Fruit fly (Drosophila melanogaster) whole organism, embryonic: ENCODE measurements around the gene CG1896.
A peak's percentile ranks its signal among the peaks of the same experiment; 100 is the strongest.

Experiments
- Asciz ChIP-seq: fragments of 200-800 bp; sonication (Bioruptor generic); optimal IDR thresholded peaks from 2 replicates; lab custom pipeline; 2017; ENCODE audit warnings: missing biosample characterization, mild to moderate bottlenecking, missing genetic modification characterization, missing genetic modification reagents
- Blimp-1 ChIP-seq: fragments of 200-800 bp; sonication (Bioruptor generic); optimal IDR thresholded peaks from 3 replicates; lab custom pipeline; 2018; ENCODE audit warnings: missing biosample characterization, missing genetic modification characterization, mild to moderate bottlenecking, moderate library complexity, missing genetic modification reagents
- CG10366 ChIP-seq: fragments of 200-800 bp; sonication (Bioruptor generic); IDR thresholded peaks from 2 replicates; pipeline ENCODE4 v1.3.6; 2022; ENCODE audit warnings: missing biosample characterization, missing genetic modification characterization
- CG11504 ChIP-seq: fragments of 200-800 bp; sonication (Bioruptor generic); optimal IDR thresholded peaks from 3 replicates; lab custom pipeline; 2019; ENCODE audit warnings: missing biosample characterization, mild to moderate bottlenecking, missing genetic modification characterization, moderate library complexity
- CG13624 ChIP-seq: fragments of 200-800 bp; sonication (Bioruptor generic); optimal IDR thresholded peaks from 2 replicates; lab custom pipeline; 2016; ENCODE audit warnings: missing biosample characterization, missing genetic modification characterization
- CG14441 ChIP-seq: fragments of 200-800 bp; sonication (Bioruptor generic); IDR thresholded peaks from 2 replicates; pipeline ENCODE4 v1.3.6; 2022; ENCODE audit warnings: missing biosample characterization, missing genetic modification characterization
- CG16779 ChIP-seq: fragments of 200-800 bp; sonication (Bioruptor generic); IDR thresholded peaks from 2 replicates; pipeline ENCODE4 v1.3.6; 2022; ENCODE audit warnings: missing biosample characterization, missing genetic modification characterization
- CG17186 ChIP-seq: fragments of 200-800 bp; sonication (Bioruptor generic); optimal IDR thresholded peaks from 3 replicates; lab custom pipeline; 2017; ENCODE audit warnings: missing biosample characterization, missing genetic modification reagents, missing genetic modification characterization
- CG17912 ChIP-seq: fragments of 200-800 bp; sonication (Bioruptor generic); optimal IDR thresholded peaks from 2 replicates; lab custom pipeline; 2018; ENCODE audit warnings: missing biosample characterization, mild to moderate bottlenecking, missing genetic modification characterization
- CG2199 ChIP-seq: fragments of 200-800 bp; sonication (Bioruptor generic); IDR thresholded peaks from 3 replicates; pipeline ENCODE4 v1.3.6; 2022; ENCODE audit warnings: missing biosample characterization, missing genetic modification characterization
- CG2712 ChIP-seq: fragments of 200-800 bp; optimal IDR thresholded peaks from 3 replicates; lab custom pipeline; 2019; ENCODE audit warnings: missing biosample characterization, mild to moderate bottlenecking, missing genetic modification characterization, moderate library complexity
- CG3163 ChIP-seq: fragments of 200-800 bp; sonication (Bioruptor generic); optimal IDR thresholded peaks from 3 replicates; lab custom pipeline; 2016; ENCODE audit warnings: missing biosample characterization, missing genetic modification characterization
- CG3281 ChIP-seq: fragments of 200-800 bp; sonication (Bioruptor generic); optimal IDR thresholded peaks from 3 replicates; lab custom pipeline; 2017; ENCODE audit warnings: missing biosample characterization, mild to moderate bottlenecking, missing genetic modification characterization
- CG33557 ChIP-seq: fragments of 200-800 bp; sonication (Bioruptor generic); optimal IDR thresholded peaks from 2 replicates; lab custom pipeline; 2019; ENCODE audit warnings: missing biosample characterization, mild to moderate bottlenecking, missing genetic modification characterization, moderate library complexity
- CG6175 ChIP-seq: fragments of 200-800 bp; sonication (Bioruptor generic); IDR thresholded peaks from 3 replicates; pipeline ENCODE4 v1.3.6; 2022; ENCODE audit warnings: missing biosample characterization, missing genetic modification characterization
- CG7372 ChIP-seq: fragments of 200-800 bp; sonication (Bioruptor generic); IDR thresholded peaks from 2 replicates; pipeline ENCODE4 v1.3.6; 2022; ENCODE audit warnings: missing biosample characterization, missing genetic modification characterization
- Camta ChIP-seq: fragments of 200-800 bp; sonication (Bioruptor generic); optimal IDR thresholded peaks from 2 replicates; lab custom pipeline; 2016; ENCODE audit warnings: missing biosample characterization, missing genetic modification characterization
- Dad ChIP-seq: fragments of 200-800 bp; sonication (Bioruptor generic); optimal IDR thresholded peaks from 3 replicates; lab custom pipeline; 2016; ENCODE audit warnings: missing biosample characterization, missing genetic modification characterization
- Dbx ChIP-seq: fragments of 200-800 bp; sonication (Bioruptor generic); IDR thresholded peaks from 3 replicates; pipeline ENCODE4 v1.3.6; 2022; ENCODE audit warnings: missing biosample characterization, missing genetic modification characterization
- Dip3 ChIP-seq: fragments of 200-800 bp; sonication (Bioruptor generic); optimal IDR thresholded peaks from 3 replicates; lab custom pipeline; 2016; ENCODE audit warnings: missing biosample characterization, missing genetic modification characterization
- MTF-1 ChIP-seq: fragments of 200-800 bp; sonication (Bioruptor generic); optimal IDR thresholded peaks from 2 replicates; lab custom pipeline; 2018; ENCODE audit warnings: missing biosample characterization, mild to moderate bottlenecking, missing genetic modification characterization, borderline replicate concordance
- Med ChIP-seq: fragments of 200-800 bp; sonication (Bioruptor generic); peaks from one replicate; lab custom pipeline; 2016; ENCODE audit warnings: missing biosample characterization, missing genetic modification characterization, mild to moderate bottlenecking, inconsistent platforms, moderate library complexity
- NK7.1 ChIP-seq: fragments of 200-800 bp; sonication (Bioruptor generic); optimal IDR thresholded peaks from 3 replicates; lab custom pipeline; 2016; ENCODE audit warnings: missing biosample characterization, missing genetic modification characterization
- Pdp1 ChIP-seq, 2 experiments: fragments of 200-800 bp; sonication (Bioruptor generic); optimal IDR thresholded peaks; 3 replicates each; lab custom pipeline; 2016; ENCODE audit warnings: missing biosample characterization in 2 of 2, missing genetic modification characterization in 2 of 2, mild to moderate bottlenecking in 1 of 2, moderate library complexity in 1 of 2
- Trl ChIP-seq, 3 experiments: fragments of >200 bp in 2 of 3; fragments of 200-800 bp in 1 of 3; sonication (Bioruptor generic) in 1 of 3; optimal IDR thresholded peaks; 2 replicates in 1 of 3; 3 replicates in 2 of 3; lab custom pipeline; 2016 to 2017; ENCODE audit warnings: missing biosample characterization in 1 of 3, missing genetic modification characterization in 1 of 3
- YL-1 ChIP-seq: fragments of 200-800 bp; sonication (Bioruptor generic); optimal IDR thresholded peaks from 3 replicates; lab custom pipeline; 2017; ENCODE audit warnings: missing biosample characterization, mild to moderate bottlenecking, missing genetic modification characterization
- amos ChIP-seq: fragments of 200-800 bp; sonication (Bioruptor generic); IDR thresholded peaks from 2 replicates; pipeline ENCODE4 v1.3.6; 2022; ENCODE audit warnings: missing biosample characterization, missing genetic modification characterization; ENCODE audit not compliant: partially characterized antibody
- cg ChIP-seq: fragments of 200-800 bp; sonication (Bioruptor generic); optimal IDR thresholded peaks from 3 replicates; lab custom pipeline; 2019; ENCODE audit warnings: missing biosample characterization, mild to moderate bottlenecking, missing genetic modification characterization, moderate library complexity
- ci ChIP-seq: fragments of 200-800 bp; sonication (Bioruptor generic); IDR thresholded peaks from 3 replicates; pipeline ENCODE4 v1.3.6; 2022; ENCODE audit warnings: missing biosample characterization, missing genetic modification characterization
- crol ChIP-seq: fragments of 200-800 bp; sonication (Bioruptor generic); IDR thresholded peaks from 2 replicates; pipeline ENCODE4 v1.3.6; 2022; ENCODE audit warnings: missing biosample characterization, missing genetic modification characterization
- cwo ChIP-seq: fragments of 200-800 bp; sonication (Bioruptor generic); optimal IDR thresholded peaks from 3 replicates; lab custom pipeline; 2017; ENCODE audit warnings: missing biosample characterization, missing genetic modification characterization, mild to moderate bottlenecking, moderate library complexity, missing genetic modification reagents
- dmrt99B ChIP-seq: fragments of 200-800 bp; sonication (Bioruptor generic); optimal IDR thresholded peaks from 2 replicates; lab custom pipeline; 2018; ENCODE audit warnings: missing biosample characterization, mild to moderate bottlenecking, missing genetic modification characterization, moderate library complexity
- dpn ChIP-seq, 2 experiments: fragments of 200-800 bp; sonication (Bioruptor generic); optimal IDR thresholded peaks; 3 replicates each; lab custom pipeline; 2016; ENCODE audit warnings: missing biosample characterization in 2 of 2, missing genetic modification characterization in 2 of 2
- en ChIP-seq: fragments of 200-800 bp; sonication (Bioruptor generic); optimal IDR thresholded peaks from 2 replicates; lab custom pipeline; 2016; ENCODE audit warnings: missing biosample characterization, missing genetic modification characterization
- gce ChIP-seq: fragments of 200-800 bp; sonication (Bioruptor generic); IDR thresholded peaks from 3 replicates; pipeline ENCODE4 v1.3.6; 2022; ENCODE audit warnings: missing biosample characterization, missing genetic modification characterization
- gcm2 ChIP-seq: fragments of 200-800 bp; sonication (Bioruptor generic); optimal IDR thresholded peaks from 2 replicates; lab custom pipeline; 2016; ENCODE audit warnings: missing biosample characterization, missing genetic modification characterization
- insv ChIP-seq, 2 experiments: fragments of 200-800 bp; sonication (Bioruptor generic); optimal IDR thresholded peaks; 3 replicates each; lab custom pipeline; 2016 to 2018; ENCODE audit warnings: missing biosample characterization in 2 of 2, missing genetic modification characterization in 2 of 2
- kni ChIP-seq: fragments of 200-800 bp; sonication (Bioruptor generic); optimal IDR thresholded peaks from 3 replicates; lab custom pipeline; 2017; ENCODE audit warnings: mild to moderate bottlenecking, missing biosample characterization, missing genetic modification reagents, missing genetic modification characterization
- oc ChIP-seq: fragments of 200-800 bp; sonication (Bioruptor generic); optimal IDR thresholded peaks from 2 replicates; lab custom pipeline; 2018; ENCODE audit warnings: missing biosample characterization, mild to moderate bottlenecking, missing genetic modification characterization, moderate library complexity
- pho ChIP-seq: fragments of 200-800 bp; sonication (Bioruptor generic); optimal IDR thresholded peaks from 2 replicates; lab custom pipeline; 2016; ENCODE audit warnings: missing biosample characterization, missing genetic modification characterization
- sd ChIP-seq: fragments of 200-800 bp; sonication (Bioruptor generic); optimal IDR thresholded peaks from 3 replicates; lab custom pipeline; 2018; ENCODE audit warnings: missing biosample characterization, mild to moderate bottlenecking, missing genetic modification characterization, moderate library complexity
- sisA ChIP-seq: fragments of 200-800 bp; sonication (Bioruptor generic); IDR thresholded peaks from 2 replicates; pipeline ENCODE4 v1.3.6; 2022; ENCODE audit warnings: missing biosample characterization, missing genetic modification characterization
- so ChIP-seq: fragments of 200-800 bp; sonication (Bioruptor generic); IDR thresholded peaks from 3 replicates; pipeline ENCODE4 v1.3.6; 2022; ENCODE audit warnings: missing biosample characterization, missing genetic modification characterization
- sug ChIP-seq: fragments of 200-800 bp; optimal IDR thresholded peaks from 2 replicates; lab custom pipeline; 2019; ENCODE audit warnings: missing biosample characterization, mild to moderate bottlenecking, missing genetic modification characterization, moderate library complexity
- unc-4 ChIP-seq: fragments of 200-800 bp; sonication (Bioruptor generic); IDR thresholded peaks from 2 replicates; pipeline ENCODE4 v1.3.6; 2022; ENCODE audit warnings: missing biosample characterization, missing genetic modification characterization; ENCODE audit not compliant: partially characterized antibody
- zen2 ChIP-seq: fragments of 200-800 bp; sonication (Bioruptor generic); IDR thresholded peaks from 3 replicates; pipeline ENCODE4 v1.3.6; 2022; ENCODE audit warnings: missing biosample characterization, missing genetic modification characterization; ENCODE audit not compliant: partially characterized antibody

The CG1896 gene

dm6 chr3R:31714876-31715712, 29.0 kb upstream of the CG1896 start (continued):
- TF ChIP-seq gce (GFP tag; lab: Robert Waterston, UW) (no peak), sd (tag; lab: Kevin White, UChicago) (peak; percentile 7), gcm2 (GFP tag; lab: Kevin White, UChicago) (no peak), CG13624 (GFP tag; lab: Kevin White, UChicago) (no peak), CG17912 (no peak), cwo (GFP tag; lab: Kevin White, UChicago) (no peak), CG2712 (tag; lab: Kevin White, UChicago) (no peak), cg (peak; percentile 64), YL-1 (GFP tag; lab: Kevin White, UChicago) (no peak)

dm6 chr3R:31715713-31716024, 28.4 kb upstream of the CG1896 start:
- TF ChIP-seq CG2712 (tag; lab: Kevin White, UChicago) (no peak), Trl (optimal IDR thresholded peaks at IDR 0.05; lab: Kevin White, UChicago) (peak in 1 of 2 experiments; percentile 74), Trl (GFP tag; optimal IDR thresholded peaks at IDR 0.05; lab: Kevin White, UChicago) (no peak), CG14441 (no peak), CG33557 (GFP tag; lab: Kevin White, UChicago) (no peak), dmrt99B (tag; lab: Kevin White, UChicago) (no peak), zen2 (GFP tag; lab: Robert Waterston, UW) (no peak), CG16779 (GFP tag; lab: Robert Waterston, UW) (no peak), CG6175 (GFP tag; lab: Robert Waterston, UW) (no peak), Camta (GFP tag; lab: Kevin White, UChicago) (no peak), sisA (GFP tag; lab: Robert Waterston, UW) (no peak), sug (tag; lab: Kevin White, UChicago) (peak; percentile 33), Asciz (GFP tag; lab: Kevin White, UChicago) (peak; percentile 4), CG17186 (GFP tag; lab: Kevin White, UChicago) (no peak), amos (GFP tag; lab: Robert Waterston, UW) (no peak), Med (GFP tag; lab: Kevin White, UChicago) (peak; percentile 48), dpn (GFP tag; optimal IDR thresholded peaks at IDR 0.05; lab: Kevin White, UChicago) (no peak), Pdp1 (GFP tag; optimal IDR thresholded peaks at IDR 0.05; lab: Kevin White, UChicago) (peak in 1 of 2 experiments; percentile 1), CG3163 (GFP tag; lab: Kevin White, UChicago) (peak; percentile 76), ci (0 out of 3 replicates have a peak, but pooled peaks have one; percentile 29), crol (GFP tag; lab: Robert Waterston, UW) (peak; percentile 46; the same call in 1 of the 2 replicates), CG2199 (peak; percentile 49; the same call in 1 of the 3 replicates), so (no peak), CG3281 (GFP tag; lab: Kevin White, UChicago) (peak; percentile 1), NK7.1 (GFP tag; lab: Kevin White, UChicago) (no peak), CG13624 (GFP tag; lab: Kevin White, UChicago) (no peak), CG7372 (0 out of 2 replicates have a peak, but pooled peaks have one; percentile 14), insv (GFP tag; optimal IDR thresholded peaks at IDR 0.05; lab: Kevin White, UChicago) (no peak), cwo (GFP tag; lab: Kevin White, UChicago) (peak; percentile 19), CG11504 (tag; lab: Kevin White, UChicago) (peak; percentile 60), MTF-1 (GFP tag; lab: Kevin White, UChicago) (peak; percentile 3), oc (tag; lab: Kevin White, UChicago) (no peak), Dip3 (GFP tag; lab: Kevin White, UChicago) (no peak), pho (GFP tag; lab: Kevin White, UChicago) (no peak), kni (GFP tag; lab: Kevin White, UChicago) (peak; percentile 2), CG10366 (GFP tag; lab: Robert Waterston, UW) (no peak), Dad (no peak), Dbx (GFP tag; lab: Robert Waterston, UW) (no peak), unc-4 (GFP tag; lab: Robert Waterston, UW) (no peak), Blimp-1 (GFP tag; lab: Kevin White, UChicago) (peak; percentile 12), en (no peak)
